Worm (Caenorhabditis elegans) whole organism, mixed stage, embryonic: Measurements from ENCODE around the gene F28A12.3.
A peak's percentile ranks its signal among the peaks of the same experiment; 100 is the strongest.

Experiments
- M03D4.4 ChIP-seq: sonication (generic microtip); optimal IDR thresholded peaks from 2 replicates; lab custom pipeline; 2017; ENCODE audit warnings: mild to moderate bottlenecking, missing genetic modification characterization, missing compliant biosample characterization
- bed-3 ChIP-seq: fragments of 200-800 bp; sonication (Bioruptor generic); optimal IDR thresholded peaks from 3 replicates; lab custom pipeline; 2018; ENCODE audit warnings: mild to moderate bottlenecking, missing genetic modification characterization, moderate library complexity, missing compliant biosample characterization
- ceh-43 ChIP-seq: fragments of 200-800 bp; sonication (Bioruptor generic); optimal IDR thresholded peaks from 2 replicates; lab custom pipeline; 2018; ENCODE audit warnings: mild to moderate bottlenecking, missing genetic modification characterization, moderate library complexity, missing compliant biosample characterization
- ceh-83 ChIP-seq: fragments of 200-800 bp; sonication (Bioruptor generic); optimal IDR thresholded peaks from 2 replicates; lab custom pipeline; 2018; ENCODE audit warnings: mild to moderate bottlenecking, missing genetic modification characterization, missing compliant biosample characterization
- ces-1 ChIP-seq: fragments of 150-350 bp; optimal IDR thresholded peaks from 2 replicates; lab custom pipeline; 2014; ENCODE audit warnings: missing biosample characterization, missing genetic modification reagents, missing genetic modification characterization
- cnd-1 ChIP-seq: fragments of 200-800 bp; sonication (Bioruptor generic); optimal IDR thresholded peaks from 2 replicates; lab custom pipeline; 2018; ENCODE audit warnings: mild to moderate bottlenecking, missing genetic modification characterization, missing compliant biosample characterization
- drap-1 ChIP-seq: fragments of 200-800 bp; sonication (Bioruptor generic); optimal IDR thresholded peaks from 3 replicates; lab custom pipeline; 2018; ENCODE audit warnings: mild to moderate bottlenecking, missing genetic modification characterization, missing compliant biosample characterization
- elt-1 ChIP-seq: sonication (generic microtip); optimal IDR thresholded peaks from 2 replicates; lab custom pipeline; 2017; ENCODE audit warnings: missing genetic modification characterization, mild to moderate bottlenecking, missing compliant biosample characterization, antibody characterized with exemption, moderate library complexity, borderline replicate concordance; ENCODE audit not compliant: insufficient read depth
- flh-1 ChIP-seq: fragments of 200-800 bp; sonication (Bioruptor generic); optimal IDR thresholded peaks from 2 replicates; lab custom pipeline; 2018; ENCODE audit warnings: mild to moderate bottlenecking, missing genetic modification characterization, moderate library complexity, missing compliant biosample characterization
- ham-2 ChIP-seq: fragments of 200-800 bp; sonication (Bioruptor generic); optimal IDR thresholded peaks from 2 replicates; lab custom pipeline; 2018; ENCODE audit warnings: mild to moderate bottlenecking, missing genetic modification characterization, missing compliant biosample characterization
- hlh-1 ChIP-seq: fragments of 150-350 bp; optimal IDR thresholded peaks from 2 replicates; lab custom pipeline; 2014; ENCODE audit warnings: missing biosample characterization, missing genetic modification reagents, missing genetic modification characterization
- lin-13 ChIP-seq: fragments of 150-350 bp; optimal IDR thresholded peaks from 2 replicates; lab custom pipeline; 2014; ENCODE audit warnings: missing biosample characterization, missing genetic modification characterization
- lin-32 ChIP-seq: fragments of 200-800 bp; sonication (Bioruptor generic); optimal IDR thresholded peaks from 2 replicates; lab custom pipeline; 2018; ENCODE audit warnings: mild to moderate bottlenecking, missing genetic modification characterization, missing compliant biosample characterization
- lsy-2 ChIP-seq: fragments of 150-350 bp; optimal IDR thresholded peaks from 2 replicates; lab custom pipeline; 2014; ENCODE audit warnings: missing biosample characterization, missing genetic modification characterization
- mep-1 ChIP-seq: fragments of 150-350 bp; optimal IDR thresholded peaks from 2 replicates; lab custom pipeline; 2017; ENCODE audit warnings: missing biosample characterization, missing genetic modification reagents, missing genetic modification characterization, inconsistent platforms
- mls-2 ChIP-seq: sonication (generic microtip); optimal IDR thresholded peaks from 2 replicates; lab custom pipeline; 2016; ENCODE audit warnings: mild to moderate bottlenecking, missing genetic modification characterization, moderate library complexity, missing compliant biosample characterization
- nhr-12 ChIP-seq: fragments of 150-350 bp; optimal IDR thresholded peaks from 2 replicates; lab custom pipeline; 2014; ENCODE audit warnings: missing biosample characterization, missing genetic modification characterization
- nhr-2 ChIP-seq: fragments of 150-350 bp; optimal IDR thresholded peaks from 2 replicates; lab custom pipeline; 2014; ENCODE audit warnings: missing biosample characterization, missing genetic modification characterization
- nhr-237 ChIP-seq: fragments of 150-350 bp; optimal IDR thresholded peaks from 2 replicates; lab custom pipeline; 2014; ENCODE audit warnings: missing biosample characterization, missing genetic modification characterization
- nhr-28 ChIP-seq: fragments of 150-350 bp; optimal IDR thresholded peaks from 2 replicates; lab custom pipeline; 2014; ENCODE audit warnings: missing biosample characterization, missing genetic modification characterization
- pha-4 ChIP-seq: fragments of 150-350 bp; optimal IDR thresholded peaks from 2 replicates; lab custom pipeline; 2018; ENCODE audit warnings: missing biosample characterization, missing genetic modification reagents, missing genetic modification characterization
- sem-2 ChIP-seq: fragments of 200-800 bp; sonication (Bioruptor generic); optimal IDR thresholded peaks from 2 replicates; lab custom pipeline; 2018; ENCODE audit warnings: mild to moderate bottlenecking, missing genetic modification characterization, missing compliant biosample characterization
- snpc-4 ChIP-seq: fragments of 150-350 bp; optimal IDR thresholded peaks from 2 replicates; lab custom pipeline; 2014; ENCODE audit warnings: missing biosample characterization, missing genetic modification characterization
- sptf-1 ChIP-seq: sonication (generic microtip); optimal IDR thresholded peaks from 2 replicates; lab custom pipeline; 2017; ENCODE audit warnings: mild to moderate bottlenecking, missing genetic modification characterization, moderate library complexity, missing compliant biosample characterization
- tbx-8 ChIP-seq: fragments of 200-800 bp; sonication (Bioruptor generic); optimal IDR thresholded peaks from 2 replicates; lab custom pipeline; 2018; ENCODE audit warnings: mild to moderate bottlenecking, missing genetic modification characterization, moderate library complexity, missing compliant biosample characterization
- unc-120 ChIP-seq: sonication (generic microtip); optimal IDR thresholded peaks from 2 replicates; lab custom pipeline; 2017; ENCODE audit warnings: missing genetic modification characterization, missing compliant biosample characterization; ENCODE audit not compliant: poor library complexity, severe bottlenecking
- unc-39 ChIP-seq: fragments of 150-350 bp; optimal IDR thresholded peaks from 2 replicates; lab custom pipeline; 2014; ENCODE audit warnings: missing biosample characterization, missing genetic modification characterization
- unc-62 ChIP-seq: fragments of 150-350 bp; optimal IDR thresholded peaks from 2 replicates; lab custom pipeline; 2014; ENCODE audit warnings: missing biosample characterization, missing genetic modification reagents, missing genetic modification characterization
- ztf-11 ChIP-seq: fragments of 150-350 bp; optimal IDR thresholded peaks from 2 replicates; lab custom pipeline; 2014; ENCODE audit warnings: missing biosample characterization, missing genetic modification characterization

Gene F28A12.3

ce11 chrV:8661241-8661954, 20.2 kb upstream of the F28A12.3 start:
- TF ChIP-seq nhr-2 (tag; lab: Kevin White, UChicago) (no peak), elt-1 (tag; lab: Kevin White, UChicago) (peak; percentile 60)

- TF ChIP-seq flh-1 (GFP tag; lab: Kevin White, UChicago) (no peak), sptf-1 (tag; lab: Kevin White, UChicago) (no peak), elt-1 (tag; lab: Kevin White, UChicago) (peak; percentile 96), ham-2 (GFP tag; lab: Kevin White, UChicago) (peak; percentile 59), ceh-83 (GFP tag; lab: Kevin White, UChicago) (no peak), lin-13 (no peak), unc-62 (GFP tag; lab: Kevin White, UChicago) (peak; percentile 32), ceh-43 (no peak)
Measured at ce11 chrV:8660475-8660874, 19.3 kb upstream of the F28A12.3 start.

ce11 chrV:8658577-8659362, 17.6 kb upstream of the F28A12.3 start:
- no peak for TF ChIP-seq lsy-2 (tag; lab: Kevin White, UChicago)
- TF ChIP-seq M03D4.4, result no peak
- TF ChIP-seq unc-62 (GFP tag; lab: Kevin White, UChicago), result peak; percentile 70
- TF ChIP-seq hlh-1, result peak; percentile 96
- no peak for TF ChIP-seq lin-32
- no peak for TF ChIP-seq nhr-12 (tag; lab: Kevin White, UChicago)
- no peak for TF ChIP-seq bed-3 (GFP tag; lab: Kevin White, UChicago)
- TF ChIP-seq pha-4 (tag; lab: Kevin White, UChicago), result no peak
- no peak for TF ChIP-seq cnd-1
- TF ChIP-seq sptf-1 (tag; lab: Kevin White, UChicago), result no peak
- no peak for TF ChIP-seq sem-2
- no peak for TF ChIP-seq lin-13
- TF ChIP-seq flh-1 (GFP tag; lab: Kevin White, UChicago), result no peak
- TF ChIP-seq nhr-2 (tag; lab: Kevin White, UChicago), result no peak
- TF ChIP-seq nhr-237 (tag; lab: Kevin White, UChicago), result no peak
- no peak for TF ChIP-seq ces-1
- peak; percentile 55 for TF ChIP-seq unc-120
- TF ChIP-seq unc-39 (tag; lab: Kevin White, UChicago), result no peak
- TF ChIP-seq nhr-28 (tag; lab: Kevin White, UChicago), result no peak
- TF ChIP-seq ham-2 (GFP tag; lab: Kevin White, UChicago), result no peak
- TF ChIP-seq, all 35 proteins: peak for 3

- TF ChIP-seq ztf-11 (tag; lab: Kevin White, UChicago) (no peak), elt-1 (tag; lab: Kevin White, UChicago) (no peak), tbx-8 (no peak), cnd-1 (no peak), ceh-43 (no peak), mep-1 (tag; lab: Kevin White, UChicago) (no peak), snpc-4 (tag; lab: Kevin White, UChicago) (no peak), unc-120 (no peak), nhr-2 (tag; lab: Kevin White, UChicago) (no peak), ces-1 (no peak), sptf-1 (tag; lab: Kevin White, UChicago) (no peak), drap-1 (GFP tag; lab: Kevin White, UChicago) (no peak), mls-2 (tag; lab: Kevin White, UChicago) (no peak), nhr-12 (tag; lab: Kevin White, UChicago) (no peak), lsy-2 (tag; lab: Kevin White, UChicago) (no peak)
Measured at ce11 chrV:8657911-8658310, 16.7 kb upstream of the F28A12.3 start.
